Fruit fly (Drosophila melanogaster): ENCODE results near the gene amn.
A peak's percentile ranks its signal among the peaks of the same experiment; 100 is the strongest.

amn gene

dm6 chrX:19897991-19898473 lies 8.2 kb upstream of the amn start:
- TF ChIP-seq HLH106 (tag; optimal IDR thresholded peaks at IDR 0.05) (no peak), br (GFP tag; optimal IDR thresholded peaks at IDR 0.05) (peak; percentile 19), woc (GFP tag; optimal IDR thresholded peaks at IDR 0.05) (peak; percentile 45)

- TF ChIP-seq rgr (GFP tag; optimal IDR thresholded peaks at IDR 0.05) (no peak), Myc (optimal IDR thresholded peaks at IDR 0.05) (peak; percentile 72), woc (GFP tag; optimal IDR thresholded peaks at IDR 0.05) (peak; percentile 59)
These were observed 7.6 kb upstream of the amn start for dm6 chrX:19897328-19897990.

- TF ChIP-seq Dif (GFP tag; optimal IDR thresholded peaks at IDR 0.05; ENCODE audit: partially characterized antibody) (no peak), psq (GFP tag; optimal IDR thresholded peaks at IDR 0.05) (no peak), Sp1 (GFP tag; optimal IDR thresholded peaks at IDR 0.05) (no peak), Dfd (GFP tag; optimal IDR thresholded peaks at IDR 0.05) (no peak), pan (optimal IDR thresholded peaks at IDR 0.05) (no peak), br (GFP tag; optimal IDR thresholded peaks at IDR 0.05) (no peak), Rel (GFP tag; optimal IDR thresholded peaks at IDR 0.05) (no peak), Rel (tag; optimal IDR thresholded peaks at IDR 0.05) (no peak), OdsH (GFP tag; optimal IDR thresholded peaks at IDR 0.05) (no peak)
These were observed 2.2 kb upstream of the amn start for dm6 chrX:19892070-19892469.

- TF ChIP-seq GATAd (GFP tag; optimal IDR thresholded peaks at IDR 0.05) (no peak), Abd-B (GFP tag; optimal IDR thresholded peaks at IDR 0.05) (no peak), woc (GFP tag; optimal IDR thresholded peaks at IDR 0.05) (peak; percentile 52), OdsH (GFP tag; optimal IDR thresholded peaks at IDR 0.05) (peak; percentile 68), ey (GFP tag; optimal IDR thresholded peaks at IDR 0.05) (peak; percentile 85), psq (GFP tag; optimal IDR thresholded peaks at IDR 0.05) (peak; percentile 63), br (GFP tag; optimal IDR thresholded peaks at IDR 0.05) (peak; percentile 76), rgr (GFP tag; optimal IDR thresholded peaks at IDR 0.05) (peak; percentile 82), h (GFP tag; optimal IDR thresholded peaks at IDR 0.05) (peak; percentile 80), sage (GFP tag; optimal IDR thresholded peaks at IDR 0.05) (peak; percentile 14), usp (GFP tag; optimal IDR thresholded peaks at IDR 0.05) (no peak), CG9705 (GFP tag; optimal IDR thresholded peaks at IDR 0.05) (peak; percentile 38), lola (GFP tag; optimal IDR thresholded peaks at IDR 0.05) (no peak), pan (optimal IDR thresholded peaks at IDR 0.05) (no peak), Sp1 (GFP tag; optimal IDR thresholded peaks at IDR 0.05) (peak; percentile 73), Hr78 (GFP tag; optimal IDR thresholded peaks at IDR 0.05) (no peak), Hnf4 (GFP tag; optimal IDR thresholded peaks at IDR 0.05) (peak; percentile 73), sv (GFP tag; optimal IDR thresholded peaks at IDR 0.05) (peak; percentile 58), CrebA (GFP tag; optimal IDR thresholded peaks at IDR 0.05; ENCODE audit: borderline replicate concordance) (no peak), Mio (GFP tag; optimal IDR thresholded peaks at IDR 0.05) (no peak), Myc (optimal IDR thresholded peaks at IDR 0.05) (no peak), Rel (GFP tag; optimal IDR thresholded peaks at IDR 0.05) (no peak), Rel (tag; optimal IDR thresholded peaks at IDR 0.05) (peak; percentile 16), Jra (GFP tag; optimal IDR thresholded peaks at IDR 0.05) (peak; percentile 68), foxo (GFP tag; optimal IDR thresholded peaks at IDR 0.05) (peak in 1 of 2 experiments; percentile 87), dmrt93B (GFP tag; optimal IDR thresholded peaks at IDR 0.05) (peak; percentile 48), Dif (GFP tag; optimal IDR thresholded peaks at IDR 0.05; ENCODE audit: partially characterized antibody) (no peak), HLH106 (tag; optimal IDR thresholded peaks at IDR 0.05) (peak; percentile 79), dsf (GFP tag; optimal IDR thresholded peaks at IDR 0.05; ENCODE audit: borderline replicate concordance) (peak; percentile 11), fru (GFP tag; optimal IDR thresholded peaks at IDR 0.05) (peak; percentile 86), Vsx2 (GFP tag; optimal IDR thresholded peaks at IDR 0.05; ENCODE audit: partially characterized antibody) (no peak), tai (GFP tag; optimal IDR thresholded peaks at IDR 0.05) (no peak), dl (GFP tag; optimal IDR thresholded peaks at IDR 0.05; ENCODE audit: insufficient read depth in 1 of 2, partially characterized antibody in 2 of 2) (no peak), Hr83 (GFP tag; optimal IDR thresholded peaks at IDR 0.05; ENCODE audit: poor library complexity, severe bottlenecking) (peak; percentile 20), jim (GFP tag; optimal IDR thresholded peaks at IDR 0.05) (no peak), N (GFP tag; optimal IDR thresholded peaks at IDR 0.05) (no peak), Dfd (GFP tag; optimal IDR thresholded peaks at IDR 0.05) (no peak), brk (GFP tag; optimal IDR thresholded peaks at IDR 0.05) (peak; percentile 18), CG32264 (GFP tag; optimal IDR thresholded peaks at IDR 0.05) (no peak)
These were observed 618 bp downstream of the amn start for dm6 chrX:19889128-19889756.
